Worm (Caenorhabditis elegans): ENCODE data around the gene clc-1.

ce11 chrX:11095480-11095879 lies 48.2 kb downstream of the clc-1 start:
- TF ChIP-seq lin-13 (GFP tag; optimal IDR thresholded peaks at IDR 0.05), result peak; percentile 80
- peak; percentile 51 for TF ChIP-seq Y55F3AM.14 (GFP tag; optimal IDR thresholded peaks at IDR 0.05)
- TF ChIP-seq nhr-6 (tag; optimal IDR thresholded peaks at IDR 0.05), result peak; percentile 60
- no peak for TF ChIP-seq unc-62 (GFP tag; optimal IDR thresholded peaks at IDR 0.05)
- TF ChIP-seq C34F6.9 (tag; optimal IDR thresholded peaks at IDR 0.05), result peak; percentile 60
- TF ChIP-seq crh-2 (tag; optimal IDR thresholded peaks at IDR 0.05), result peak; percentile 79
- no peak for TF ChIP-seq elt-1 (tag; optimal IDR thresholded peaks at IDR 0.05)
- peak; percentile 10 for TF ChIP-seq unc-39 (tag; optimal IDR thresholded peaks at IDR 0.05)
- no peak for TF ChIP-seq R02D3.7 (tag; optimal IDR thresholded peaks at IDR 0.05)
- TF ChIP-seq nhr-12 (tag; optimal IDR thresholded peaks at IDR 0.05), result no peak
- TF ChIP-seq zag-1 (tag; optimal IDR thresholded peaks at IDR 0.05), result peak; percentile 60
- no peak for TF ChIP-seq ama-1 (optimal IDR thresholded peaks at IDR 0.05)
- no peak for TF ChIP-seq alr-1 (tag; optimal IDR thresholded peaks at IDR 0.05)
